Fruit fly (Drosophila melanogaster): ENCODE results near the gene CG42831.

CG42831 gene

DNA sequence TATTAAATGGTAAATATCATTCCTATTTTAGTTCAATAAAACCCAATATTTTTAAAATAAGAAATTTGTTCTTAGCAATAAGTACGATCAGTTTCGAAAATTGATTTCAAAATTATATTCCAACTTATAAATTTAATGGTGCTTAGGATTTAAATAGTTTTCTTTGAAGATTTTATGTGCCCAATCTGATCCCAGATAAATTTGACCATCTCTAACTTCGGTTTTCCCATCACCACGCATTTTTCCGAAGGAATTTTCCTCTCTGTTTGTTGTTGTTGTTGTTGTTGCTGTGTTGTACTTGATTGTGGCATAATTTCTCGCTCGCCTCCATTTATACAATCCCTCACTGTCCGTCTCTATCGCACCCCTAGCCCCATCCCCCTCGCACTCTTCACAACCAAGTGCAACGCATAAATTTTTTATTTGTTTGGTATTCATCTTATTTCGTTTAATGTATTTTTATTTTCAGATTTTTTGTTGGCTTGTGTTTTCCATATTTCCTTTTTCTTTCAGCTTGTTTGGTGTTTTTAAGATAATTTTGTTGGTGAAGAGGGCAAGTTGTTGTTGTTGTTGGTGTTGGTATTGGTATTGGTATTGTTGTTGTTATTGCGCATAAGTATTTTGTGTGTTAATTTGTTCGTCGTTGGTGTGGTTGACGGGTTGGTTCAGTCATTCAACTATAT, 35.1 kb downstream of the CG42831 start (continued):
- TF ChIP-seq OdsH (GFP tag; optimal IDR thresholded peaks at IDR 0.05) = no peak
- TF ChIP-seq CG15336 (GFP tag; IDR thresholded peaks at IDR 0.05) = no peak
- no peak for TF ChIP-seq CG11294 (GFP tag; IDR thresholded peaks at IDR 0.05)
- TF ChIP-seq Blimp-1 (GFP tag; optimal IDR thresholded peaks at IDR 0.05) = peak; percentile 9
- TF ChIP-seq CG6792 (GFP tag; optimal IDR thresholded peaks at IDR 0.05) = no peak

DNA sequence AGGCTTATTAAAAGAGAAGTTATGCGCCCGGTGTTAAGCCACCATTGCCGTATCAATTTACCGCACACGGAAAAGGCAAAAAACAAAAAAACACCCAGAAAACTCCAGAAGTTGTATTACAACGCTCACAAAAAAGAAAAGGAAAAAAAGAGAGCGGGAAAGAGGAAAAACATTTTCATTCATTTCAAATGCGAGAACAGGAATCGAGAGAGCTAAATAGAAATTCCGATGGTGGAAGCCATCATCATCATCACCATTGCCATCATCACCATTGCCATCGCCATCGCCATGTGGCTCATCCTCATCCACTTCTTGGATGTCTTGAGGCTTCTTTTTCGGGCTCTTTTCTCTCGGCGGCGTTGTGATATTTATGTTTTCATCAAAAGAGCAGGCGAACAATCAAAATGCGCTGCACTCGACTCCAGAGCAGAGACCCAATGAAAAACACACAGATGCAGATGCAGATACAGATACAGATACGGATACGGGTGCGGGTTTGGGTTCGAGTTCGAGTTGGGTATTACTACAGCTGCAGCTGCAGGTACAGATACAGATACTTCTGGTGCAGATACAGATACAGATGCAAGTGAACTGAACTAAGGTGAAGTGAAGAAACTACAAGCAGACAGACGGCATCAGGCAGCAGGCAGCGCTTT, 36.6 kb downstream of the CG42831 start:
- TF ChIP-seq salr (GFP tag; optimal IDR thresholded peaks at IDR 0.05) (no peak), CG6854 (GFP tag; optimal IDR thresholded peaks at IDR 0.05) (peak; percentile 83), Blimp-1 (GFP tag; optimal IDR thresholded peaks at IDR 0.05) (no peak), CG8119 (GFP tag; IDR thresholded peaks at IDR 0.05) (0 out of 3 replicates have a peak, but pooled peaks have one; percentile 11), CG1621 (tag; optimal IDR thresholded peaks at IDR 0.05) (peak; percentile 42)

DNA sequence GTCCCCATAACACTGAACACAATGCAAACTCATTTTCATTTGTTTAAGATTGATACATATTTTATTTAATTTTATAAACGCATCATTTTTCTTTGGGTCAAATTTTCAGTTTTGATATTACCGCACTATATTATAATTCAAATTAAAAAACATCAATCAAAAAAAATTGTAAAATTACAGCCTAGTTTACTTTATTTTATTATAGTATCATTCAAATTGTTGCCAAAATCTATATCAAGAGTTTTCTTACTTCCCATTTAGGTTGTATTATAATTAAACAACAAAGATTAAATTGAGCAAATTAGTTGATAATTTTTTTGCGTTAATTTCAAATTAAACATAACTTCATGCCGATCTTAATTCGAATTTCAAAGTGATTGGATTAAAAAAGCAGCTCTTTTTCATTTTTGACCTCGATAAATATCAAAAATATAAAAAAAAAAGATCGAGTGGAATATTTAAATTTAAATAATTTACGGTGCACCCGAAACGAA, 37.3 kb downstream of the CG42831 start:
- TF ChIP-seq achi (GFP tag; optimal IDR thresholded peaks at IDR 0.05) (peak; percentile 68), CG11902 (GFP tag; optimal IDR thresholded peaks at IDR 0.05) (peak; percentile 58), spab (GFP tag; optimal IDR thresholded peaks at IDR 0.05) (peak; percentile 67), Eip75B (GFP tag; optimal IDR thresholded peaks at IDR 0.05) (peak; percentile 56), cyc (GFP tag; optimal IDR thresholded peaks at IDR 0.05) (peak; percentile 61), CG3032 (tag; optimal IDR thresholded peaks at IDR 0.05) (peak; percentile 81), topi (GFP tag; optimal IDR thresholded peaks at IDR 0.05) (peak; percentile 86), dac (GFP tag; optimal IDR thresholded peaks at IDR 0.05) (no peak), Hr39 (GFP tag; optimal IDR thresholded peaks at IDR 0.05) (peak; percentile 66), CG8319 (GFP tag; optimal IDR thresholded peaks at IDR 0.05) (peak; percentile 39), CG6808 (GFP tag; optimal IDR thresholded peaks at IDR 0.05) (peak; percentile 27), Gug (GFP tag; IDR thresholded peaks at IDR 0.05) (peak; percentile 18; the same call in 1 of the 2 replicates), CG7368 (GFP tag; optimal IDR thresholded peaks at IDR 0.05) (no peak), Sox102F (GFP tag; optimal IDR thresholded peaks at IDR 0.05) (no peak), net (GFP tag; optimal IDR thresholded peaks at IDR 0.05) (peak; percentile 68), CG6854 (GFP tag; optimal IDR thresholded peaks at IDR 0.05) (no peak), CG10631 (GFP tag; optimal IDR thresholded peaks at IDR 0.05) (peak; percentile 80), fd59A (GFP tag; optimal IDR thresholded peaks at IDR 0.05) (peak; percentile 46), CG16779 (tag; optimal IDR thresholded peaks at IDR 0.05) (peak; percentile 16), Hr38 (GFP tag; optimal IDR thresholded peaks at IDR 0.05) (no peak), fkh (GFP tag; optimal IDR thresholded peaks at IDR 0.05) (no peak), Smox (GFP tag; optimal IDR thresholded peaks at IDR 0.05) (peak; percentile 83), Blimp-1 (GFP tag; optimal IDR thresholded peaks at IDR 0.05) (peak; percentile 45), CG6276 (GFP tag; optimal IDR thresholded peaks at IDR 0.05) (peak; percentile 42), esn (GFP tag; optimal IDR thresholded peaks at IDR 0.05) (peak; percentile 90), vri (GFP tag; optimal IDR thresholded peaks at IDR 0.05) (no peak), CG11762 (GFP tag; optimal IDR thresholded peaks at IDR 0.05; ENCODE audit: insufficient read depth) (peak; percentile 71), CG9139 (GFP tag; optimal IDR thresholded peaks at IDR 0.05) (no peak), pdm3 (GFP tag; optimal IDR thresholded peaks at IDR 0.05) (peak; percentile 74), CG15336 (GFP tag; IDR thresholded peaks at IDR 0.05) (no peak; the same call in 1 of the 2 replicates), OdsH (GFP tag; optimal IDR thresholded peaks at IDR 0.05) (peak; percentile 80), CG4318 (GFP tag; optimal IDR thresholded peaks at IDR 0.05) (peak; percentile 75), lz (GFP tag; optimal IDR thresholded peaks at IDR 0.05) (peak; percentile 74), CG8119 (GFP tag; IDR thresholded peaks at IDR 0.05) (0 out of 3 replicates have a peak, but pooled peaks have one; percentile 12), Met (GFP tag; optimal IDR thresholded peaks at IDR 0.05) (peak; percentile 83), Sox14 (GFP tag; optimal IDR thresholded peaks at IDR 0.05) (peak; percentile 73), Eip78C (GFP tag) (peak; percentile 96), CG31627 (GFP tag; optimal IDR thresholded peaks at IDR 0.05) (peak; percentile 70), salr (GFP tag; optimal IDR thresholded peaks at IDR 0.05) (peak in 1 of 2 experiments; percentile 90), Sox15 (GFP tag; optimal IDR thresholded peaks at IDR 0.05) (peak; percentile 73), acj6 (GFP tag; optimal IDR thresholded peaks at IDR 0.05) (peak; percentile 77)

Measured in whole organism, prepupa.